Worm (Caenorhabditis elegans) whole organism, L4 larva: ENCODE data around the gene math-4.
"Not testable (repeated sequence)": the region's sequence is repeated elsewhere in the genome, so short reads cannot be mapped to it uniquely, and the experiment has no call there.

Source experiments
- F37D6.2 ChIP-seq: sonication (generic microtip); optimal IDR thresholded peaks from 2 replicates; lab custom pipeline; 2016; ENCODE audit warnings: mild to moderate bottlenecking, missing genetic modification characterization, missing compliant biosample characterization
- R02D3.7 ChIP-seq: fragments of 150-350 bp; sonication (generic microtip); optimal IDR thresholded peaks from 3 replicates; lab custom pipeline; 2014; ENCODE audit warnings: missing biosample characterization, missing genetic modification characterization
- aha-1 ChIP-seq: fragments of 150-350 bp; peaks from one replicate; lab custom pipeline; 2014; ENCODE audit warnings: missing biosample characterization, missing genetic modification characterization
- ceh-28 ChIP-seq: fragments of 150-350 bp; optimal IDR thresholded peaks from 2 replicates; lab custom pipeline; 2014; ENCODE audit warnings: missing biosample characterization, missing genetic modification reagents, missing genetic modification characterization
- ceh-32 ChIP-seq: sonication (generic microtip); optimal IDR thresholded peaks from 2 replicates; lab custom pipeline; 2016; ENCODE audit warnings: mild to moderate bottlenecking, missing genetic modification characterization, missing compliant biosample characterization; ENCODE audit not compliant: poor library complexity
- ceh-62 ChIP-seq: sonication (generic microtip); optimal IDR thresholded peaks from 2 replicates; lab custom pipeline; 2017; ENCODE audit warnings: missing biosample characterization, missing genetic modification characterization
- daf-16 ChIP-seq, 3 experiments: sonication (generic microtip); optimal IDR thresholded peaks; 2 replicates each; lab custom pipeline; 2016 to 2017; ENCODE audit warnings: missing genetic modification characterization in 3 of 3, missing genetic modification reagents in 3 of 3, mild to moderate bottlenecking in 2 of 3, missing compliant biosample characterization in 2 of 3, missing biosample characterization in 1 of 3, moderate library complexity in 1 of 3
- daf-19 ChIP-seq: fragments of 200-800 bp; sonication (Bioruptor generic); conservative IDR thresholded peaks from 2 replicates; pipeline ENCODE4 v1.3.6; 2022; ENCODE audit warnings: missing genetic modification characterization, missing compliant biosample characterization
- dmd-6 ChIP-seq: fragments of 200-800 bp; sonication (Bioruptor generic); IDR thresholded peaks from 2 replicates; pipeline ENCODE4 v1.3.6; 2022; ENCODE audit warnings: missing genetic modification reagents, missing genetic modification characterization, missing compliant biosample characterization
- dmd-9 ChIP-seq: fragments of 200-800 bp; sonication (Bioruptor generic); IDR thresholded peaks from 2 replicates; pipeline ENCODE4 v1.3.6; 2022; ENCODE audit warnings: missing genetic modification reagents, missing genetic modification characterization, missing compliant biosample characterization
- hif-1 ChIP-seq, 2 experiments: sonication (generic microtip); optimal IDR thresholded peaks; 2 replicates each; lab custom pipeline; 2016 to 2017; ENCODE audit warnings: missing compliant biosample characterization in 2 of 2, missing genetic modification characterization in 2 of 2, missing genetic modification reagents in 2 of 2, missing genotype in 2 of 2, mild to moderate bottlenecking in 1 of 2
- hlh-11 ChIP-seq: fragments of 200-800 bp; sonication (Bioruptor generic); optimal IDR thresholded peaks from 2 replicates; lab custom pipeline; 2018; ENCODE audit warnings: mild to moderate bottlenecking, missing genetic modification characterization, missing compliant biosample characterization
- mxl-2 ChIP-seq: fragments of 200-800 bp; sonication (Bioruptor generic); conservative IDR thresholded peaks from 2 replicates; pipeline ENCODE4 v1.3.6; 2022; ENCODE audit warnings: missing genetic modification reagents, missing genetic modification characterization, missing compliant biosample characterization
- nhr-10 ChIP-seq: fragments of 150-350 bp; optimal IDR thresholded peaks from 2 replicates; lab custom pipeline; 2014; ENCODE audit warnings: missing biosample characterization, missing genetic modification characterization
- nhr-28 ChIP-seq: fragments of 150-350 bp; optimal IDR thresholded peaks from 2 replicates; lab custom pipeline; 2014; ENCODE audit warnings: missing biosample characterization, missing genetic modification characterization
- nhr-41 ChIP-seq: fragments of 200-800 bp; sonication (Bioruptor generic); IDR thresholded peaks from 2 replicates; pipeline ENCODE4 v1.3.6; 2022; ENCODE audit warnings: missing genetic modification reagents, missing genetic modification characterization, missing compliant biosample characterization
- nhr-42 ChIP-seq: fragments of 200-800 bp; sonication (Bioruptor generic); IDR thresholded peaks from 2 replicates; pipeline ENCODE4 v1.3.6; 2022; ENCODE audit warnings: missing genetic modification characterization, missing compliant biosample characterization
- php-3 ChIP-seq: fragments of 200-800 bp; sonication (Bioruptor generic); IDR thresholded peaks from 2 replicates; pipeline ENCODE4 v1.3.6; 2022; ENCODE audit warnings: missing genetic modification reagents, missing genetic modification characterization, missing compliant biosample characterization
- pqm-1 ChIP-seq: sonication (generic microtip); optimal IDR thresholded peaks from 2 replicates; lab custom pipeline; 2017; ENCODE audit warnings: missing biosample characterization, missing genetic modification characterization
- rbr-2 ChIP-seq: sonication (generic microtip); optimal IDR thresholded peaks from 2 replicates; lab custom pipeline; 2016; ENCODE audit warnings: missing genotype, missing genetic modification characterization, missing compliant biosample characterization
- saeg-2 ChIP-seq: fragments of 200-800 bp; sonication (Bioruptor generic); IDR thresholded peaks from 2 replicates; pipeline ENCODE4 v1.3.6; 2022; ENCODE audit warnings: missing genetic modification reagents, missing genetic modification characterization, missing compliant biosample characterization
- unc-130 ChIP-seq: sonication (generic microtip); optimal IDR thresholded peaks from 2 replicates; lab custom pipeline; 2016; ENCODE audit warnings: missing genetic modification reagents, missing genetic modification characterization, missing compliant biosample characterization
- unc-62 ChIP-seq, 3 experiments: fragments of 150-350 bp in 1 of 3; sonication (generic microtip); optimal IDR thresholded peaks in 2 of 3; peaks in 1 of 3; 1 replicate in 1 of 3; 2 replicates in 2 of 3; lab custom pipeline; 2014 to 2017; ENCODE audit warnings: missing biosample characterization in 3 of 3, missing genetic modification characterization in 3 of 3, missing genetic modification reagents in 3 of 3, missing genotype in 1 of 3
- vab-7 ChIP-seq: fragments of 200-800 bp; sonication (Bioruptor generic); IDR thresholded peaks from 2 replicates; pipeline ENCODE4 v1.3.6; 2022; ENCODE audit warnings: missing genetic modification reagents, missing genetic modification characterization, missing compliant biosample characterization
- zag-1 ChIP-seq: fragments of 150-350 bp; optimal IDR thresholded peaks from 2 replicates; lab custom pipeline; 2014; ENCODE audit warnings: missing biosample characterization, missing genetic modification characterization
- zfp-2 ChIP-seq: sonication (generic microtip); optimal IDR thresholded peaks from 2 replicates; lab custom pipeline; 2016; ENCODE audit warnings: mild to moderate bottlenecking, missing genetic modification characterization, missing compliant biosample characterization

Gene math-4

ce11 chrII:1771347-1771746 is 11.0 kb downstream of the math-4 start, which contains the start of gene math-26:
Gene math-26 (plus strand): TSS chrII:1771647.
- TF ChIP-seq nhr-10; zag-1 (tag; lab: Kevin White, UChicago); mxl-2 (GFP tag; lab: Robert Waterston, UW): not testable (repeated sequence)

- peak; percentile 15 for TF ChIP-seq aha-1
- TF ChIP-seq php-3 (GFP tag; lab: Robert Waterston, UW): peak; percentile 37; the same call in 1 of the 2 replicates
- peak; percentile 58 for TF ChIP-seq hlh-11 (tag; lab: Kevin White, UChicago)
- peak; percentile 66 for TF ChIP-seq pqm-1
- peak; percentile 95 for TF ChIP-seq nhr-28
- TF ChIP-seq dmd-6 (GFP tag; lab: Robert Waterston, UW): 0 out of 2 replicates have a peak, but pooled peaks have one; percentile 19
- TF ChIP-seq daf-16 (GFP tag; optimal IDR thresholded peaks at IDR 0.05; lab: Kevin White, UChicago): not testable (repeated sequence)
- peak; percentile 57 for TF ChIP-seq daf-16 (tag; optimal IDR thresholded peaks at IDR 0.05; lab: Kevin White, UChicago)
- TF ChIP-seq, all 104 proteins: peak for 7; not testable (repeated sequence) for 97
Observed at ce11 chrII:1767458-1767857, 14.9 kb downstream of the math-4 start.

ce11 chrII:1766715-1767114 is 15.7 kb downstream of the math-4 start:
- TF ChIP-seq R02D3.7 (tag; lab: Kevin White, UChicago) (no peak), unc-62 (GFP tag; optimal IDR thresholded peaks at IDR 0.05 in 1 of 2; lab: Kevin White, UChicago) (peak in 1 of 2 experiments; percentile 93), unc-62 (tag; optimal IDR thresholded peaks at IDR 0.05; lab: Kevin White, UChicago) (no peak)

ce11 chrII:1763072-1763471 is 19.3 kb downstream of the math-4 start, which contains the start of gene math-28:
Gene math-28 (plus strand): TSS chrII:1763372.
- peak; percentile 55 for TF ChIP-seq aha-1
- TF ChIP-seq nhr-28: no peak

- TF ChIP-seq ceh-28 (tag; lab: Kevin White, UChicago) (no peak), nhr-41 (GFP tag; lab: Robert Waterston, UW) (no peak), dmd-9 (GFP tag; lab: Robert Waterston, UW) (no peak), nhr-42 (GFP tag; lab: Robert Waterston, UW) (no peak), vab-7 (GFP tag; lab: Robert Waterston, UW) (no peak), dmd-6 (GFP tag; lab: Robert Waterston, UW) (no peak)
Observed at ce11 chrII:1761564-1761963, 20.8 kb downstream of the math-4 start, which contains the start of gene F36H5.4. Gene F36H5.4 (plus strand): TSS chrII:1761864.

ce11 chrII:1759602-1760001 is 22.8 kb downstream of the math-4 start, which contains the start of gene F36H5.18:
Gene F36H5.18 (plus strand): TSS chrII:1759902.
- TF ChIP-seq ceh-62 (tag; lab: Kevin White, UChicago): no peak
- no peak for TF ChIP-seq ceh-32
- TF ChIP-seq unc-130: no peak
- TF ChIP-seq daf-19 (GFP tag; lab: Robert Waterston, UW): no peak
- no peak for TF ChIP-seq F37D6.2
- no peak for TF ChIP-seq hif-1 (tag; optimal IDR thresholded peaks at IDR 0.05; lab: Kevin White, UChicago)
- no peak for TF ChIP-seq zfp-2 (tag; lab: Kevin White, UChicago)
- TF ChIP-seq rbr-2 (tag; lab: Kevin White, UChicago): no peak
- TF ChIP-seq hlh-11 (tag; lab: Kevin White, UChicago): no peak

- TF ChIP-seq aha-1: peak; percentile 7
- TF ChIP-seq saeg-2 (GFP tag; lab: Robert Waterston, UW): no peak
Observed at ce11 chrII:1757033-1757432, 25.3 kb downstream of the math-4 start, which contains the start of gene F36H5.10. Gene F36H5.10 (plus strand): TSS chrII:1757333.
